Fruit fly (Drosophila melanogaster): Measurements from ENCODE around the gene fz.
A peak's percentile ranks its signal among the peaks of the same experiment; 100 is the strongest.

fz gene

dm6 chr3L:14359815-14360719 is 85.9 kb downstream of the fz start (continued):
- TF ChIP-seq eg (GFP tag; IDR thresholded peaks at IDR 0.05) (peak; percentile 46; the same call in 2 of the 3 replicates), acj6 (GFP tag; optimal IDR thresholded peaks at IDR 0.05) (no peak), Hr4 (GFP tag; optimal IDR thresholded peaks at IDR 0.05) (no peak), CG7368 (GFP tag; optimal IDR thresholded peaks at IDR 0.05) (no peak), fkh (GFP tag; optimal IDR thresholded peaks at IDR 0.05) (no peak), CG8319 (GFP tag; optimal IDR thresholded peaks at IDR 0.05) (peak; percentile 7), fd59A (GFP tag; optimal IDR thresholded peaks at IDR 0.05) (no peak), CG10631 (GFP tag; optimal IDR thresholded peaks at IDR 0.05) (peak; percentile 21), CG6163 (GFP tag; IDR thresholded peaks at IDR 0.05) (peak; percentile 66; the same call in 2 of the 3 replicates), Smox (GFP tag; optimal IDR thresholded peaks at IDR 0.05) (no peak), spab (GFP tag; optimal IDR thresholded peaks at IDR 0.05) (peak; percentile 17), CG4318 (GFP tag; optimal IDR thresholded peaks at IDR 0.05) (peak; percentile 3), CG16779 (tag; optimal IDR thresholded peaks at IDR 0.05) (no peak), Hr38 (GFP tag; optimal IDR thresholded peaks at IDR 0.05) (no peak), CG11902 (GFP tag; optimal IDR thresholded peaks at IDR 0.05) (no peak), net (GFP tag; optimal IDR thresholded peaks at IDR 0.05) (no peak), salr (GFP tag; optimal IDR thresholded peaks at IDR 0.05) (no peak), CG31627 (GFP tag; optimal IDR thresholded peaks at IDR 0.05) (no peak), topi (GFP tag; optimal IDR thresholded peaks at IDR 0.05) (no peak), CG15336 (GFP tag; IDR thresholded peaks at IDR 0.05) (peak; percentile 47; the same call in 1 of the 2 replicates)

DNA sequence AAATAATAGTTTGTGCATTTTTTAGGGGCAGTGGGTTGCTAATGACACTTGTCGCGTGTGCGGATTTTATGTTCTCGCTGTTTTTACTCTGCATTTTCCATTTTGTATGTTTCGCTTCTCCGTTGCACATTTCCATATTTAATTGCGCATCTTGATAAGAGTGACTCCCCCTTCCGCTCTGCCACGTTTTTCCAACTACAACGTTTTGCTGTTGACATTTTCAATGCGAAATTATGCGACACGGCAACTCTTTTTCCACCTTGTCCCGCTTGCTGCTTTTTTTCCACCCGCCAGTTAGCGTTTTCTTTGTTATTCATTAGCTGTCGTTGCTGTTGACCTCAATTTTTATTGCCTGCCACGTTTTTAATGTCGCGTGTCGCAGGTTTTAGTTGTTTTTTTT is 87.9 kb downstream of the fz start:
- TF ChIP-seq vri (GFP tag; optimal IDR thresholded peaks at IDR 0.05) (no peak), ss (GFP tag; optimal IDR thresholded peaks at IDR 0.05) (peak in 1 of 2 experiments; percentile 31)

- TF ChIP-seq Hr38 (GFP tag; optimal IDR thresholded peaks at IDR 0.05) (no peak), fkh (GFP tag; optimal IDR thresholded peaks at IDR 0.05) (peak; percentile 20)
Observed at dm6 chr3L:14362660-14363059, 88.5 kb downstream of the fz start.

DNA sequence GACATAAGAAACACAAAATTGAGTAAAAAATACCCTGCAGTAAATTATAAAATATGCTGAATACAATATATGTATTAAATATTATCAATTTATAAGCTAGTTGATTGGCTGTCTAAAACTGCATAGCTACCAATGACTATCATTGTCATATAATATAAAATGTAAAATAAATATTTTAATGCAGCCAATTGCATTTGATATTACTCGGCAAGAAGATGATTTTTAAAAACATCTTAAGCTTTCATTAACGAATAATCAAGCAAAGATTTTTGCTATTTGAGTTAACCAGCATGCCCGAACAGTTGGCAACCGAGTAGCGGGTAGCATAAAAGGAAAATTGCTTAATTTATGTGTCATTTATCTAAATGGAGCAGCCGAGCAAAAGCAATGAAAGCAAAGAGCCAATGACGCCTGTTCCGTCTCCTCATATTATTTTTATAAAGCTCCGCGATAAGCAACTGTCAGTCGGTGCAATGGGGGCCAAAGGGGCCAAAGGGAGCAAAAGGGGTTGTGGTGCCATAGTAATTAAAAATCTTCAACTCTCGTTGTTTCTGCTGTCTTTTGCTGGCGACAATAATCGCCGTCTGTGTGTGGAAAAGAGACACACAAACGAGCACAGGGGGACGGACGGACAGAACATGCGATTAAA is 89.1 kb downstream of the fz start:
- TF ChIP-seq CG6854 (GFP tag; optimal IDR thresholded peaks at IDR 0.05) (no peak), OdsH (GFP tag; optimal IDR thresholded peaks at IDR 0.05) (peak; percentile 75), CG6163 (GFP tag; IDR thresholded peaks at IDR 0.05) (peak; percentile 14; the same call in 1 of the 3 replicates), Sox14 (GFP tag; optimal IDR thresholded peaks at IDR 0.05) (peak; percentile 17), esn (GFP tag; optimal IDR thresholded peaks at IDR 0.05) (peak; percentile 61), Eip75B (GFP tag; optimal IDR thresholded peaks at IDR 0.05) (peak; percentile 14), CG34406 (GFP tag; optimal IDR thresholded peaks at IDR 0.05) (peak; percentile 56), CG10631 (GFP tag; optimal IDR thresholded peaks at IDR 0.05) (peak; percentile 75), dsx (GFP tag; optimal IDR thresholded peaks at IDR 0.05; ENCODE audit: poor library complexity, severe bottlenecking) (peak; percentile 23), Hr39 (GFP tag; optimal IDR thresholded peaks at IDR 0.05) (peak; percentile 30), dac (GFP tag; optimal IDR thresholded peaks at IDR 0.05) (no peak), CG6276 (GFP tag; optimal IDR thresholded peaks at IDR 0.05) (peak; percentile 47), CG15336 (GFP tag; IDR thresholded peaks at IDR 0.05) (peak; percentile 62), lz (GFP tag; optimal IDR thresholded peaks at IDR 0.05) (peak; percentile 25), Eip78C (GFP tag) (peak; percentile 90), Sox15 (GFP tag; optimal IDR thresholded peaks at IDR 0.05) (peak; percentile 41), CG11902 (GFP tag; optimal IDR thresholded peaks at IDR 0.05) (peak; percentile 27), pdm3 (GFP tag; optimal IDR thresholded peaks at IDR 0.05) (peak; percentile 76), achi (GFP tag; optimal IDR thresholded peaks at IDR 0.05) (peak; percentile 59), CG1621 (tag; optimal IDR thresholded peaks at IDR 0.05) (peak; percentile 12), fd59A (GFP tag; optimal IDR thresholded peaks at IDR 0.05) (peak; percentile 47), Lpt (GFP tag; optimal IDR thresholded peaks at IDR 0.05) (peak; percentile 18), fkh (GFP tag; optimal IDR thresholded peaks at IDR 0.05) (no peak), CG7368 (GFP tag; optimal IDR thresholded peaks at IDR 0.05) (peak; percentile 36), spab (GFP tag; optimal IDR thresholded peaks at IDR 0.05) (peak; percentile 48), acj6 (GFP tag; optimal IDR thresholded peaks at IDR 0.05) (peak; percentile 72), CG3032 (tag; optimal IDR thresholded peaks at IDR 0.05) (peak; percentile 62), CG32006 (GFP tag; optimal IDR thresholded peaks at IDR 0.05) (peak; percentile 82), Sox102F (GFP tag; optimal IDR thresholded peaks at IDR 0.05) (peak; percentile 25)

All from whole organism, prepupa.